Worm (Caenorhabditis elegans) whole organism, mixed stage, embryonic: ENCODE measurements around the gene F38B6.7.

Source experiments
- M03D4.4 ChIP-seq: sonication (generic microtip); optimal IDR thresholded peaks from 2 replicates; lab custom pipeline; 2017; ENCODE audit warnings: mild to moderate bottlenecking, missing genetic modification characterization, missing compliant biosample characterization
- bed-3 ChIP-seq: fragments of 200-800 bp; sonication (Bioruptor generic); optimal IDR thresholded peaks from 3 replicates; lab custom pipeline; 2018; ENCODE audit warnings: mild to moderate bottlenecking, missing genetic modification characterization, moderate library complexity, missing compliant biosample characterization
- ceh-39 ChIP-seq: fragments of 150-350 bp; optimal IDR thresholded peaks from 2 replicates; lab custom pipeline; 2014; ENCODE audit warnings: missing biosample characterization, missing genetic modification characterization
- ceh-43 ChIP-seq: fragments of 200-800 bp; sonication (Bioruptor generic); optimal IDR thresholded peaks from 2 replicates; lab custom pipeline; 2018; ENCODE audit warnings: mild to moderate bottlenecking, missing genetic modification characterization, moderate library complexity, missing compliant biosample characterization
- ces-1 ChIP-seq: fragments of 150-350 bp; optimal IDR thresholded peaks from 2 replicates; lab custom pipeline; 2014; ENCODE audit warnings: missing biosample characterization, missing genetic modification reagents, missing genetic modification characterization
- cnd-1 ChIP-seq: fragments of 200-800 bp; sonication (Bioruptor generic); optimal IDR thresholded peaks from 2 replicates; lab custom pipeline; 2018; ENCODE audit warnings: mild to moderate bottlenecking, missing genetic modification characterization, missing compliant biosample characterization
- drap-1 ChIP-seq: fragments of 200-800 bp; sonication (Bioruptor generic); optimal IDR thresholded peaks from 3 replicates; lab custom pipeline; 2018; ENCODE audit warnings: mild to moderate bottlenecking, missing genetic modification characterization, missing compliant biosample characterization
- elt-1 ChIP-seq: sonication (generic microtip); optimal IDR thresholded peaks from 2 replicates; lab custom pipeline; 2017; ENCODE audit warnings: missing genetic modification characterization, mild to moderate bottlenecking, missing compliant biosample characterization, antibody characterized with exemption, moderate library complexity, borderline replicate concordance; ENCODE audit not compliant: insufficient read depth
- elt-3 ChIP-seq: fragments of 150-350 bp; optimal IDR thresholded peaks from 2 replicates; lab custom pipeline; 2014; ENCODE audit warnings: missing biosample characterization, missing genetic modification characterization
- flh-1 ChIP-seq: fragments of 200-800 bp; sonication (Bioruptor generic); optimal IDR thresholded peaks from 2 replicates; lab custom pipeline; 2018; ENCODE audit warnings: mild to moderate bottlenecking, missing genetic modification characterization, moderate library complexity, missing compliant biosample characterization
- hlh-1 ChIP-seq: fragments of 150-350 bp; optimal IDR thresholded peaks from 2 replicates; lab custom pipeline; 2014; ENCODE audit warnings: missing biosample characterization, missing genetic modification reagents, missing genetic modification characterization
- lin-13 ChIP-seq: fragments of 150-350 bp; optimal IDR thresholded peaks from 2 replicates; lab custom pipeline; 2014; ENCODE audit warnings: missing biosample characterization, missing genetic modification characterization
- lin-32 ChIP-seq: fragments of 200-800 bp; sonication (Bioruptor generic); optimal IDR thresholded peaks from 2 replicates; lab custom pipeline; 2018; ENCODE audit warnings: mild to moderate bottlenecking, missing genetic modification characterization, missing compliant biosample characterization
- lsy-2 ChIP-seq: fragments of 150-350 bp; optimal IDR thresholded peaks from 2 replicates; lab custom pipeline; 2014; ENCODE audit warnings: missing biosample characterization, missing genetic modification characterization
- mab-5 ChIP-seq: fragments of 150-350 bp; optimal IDR thresholded peaks from 2 replicates; lab custom pipeline; 2014; ENCODE audit warnings: missing biosample characterization, missing genetic modification characterization
- mls-2 ChIP-seq: sonication (generic microtip); optimal IDR thresholded peaks from 2 replicates; lab custom pipeline; 2016; ENCODE audit warnings: mild to moderate bottlenecking, missing genetic modification characterization, moderate library complexity, missing compliant biosample characterization
- nhr-12 ChIP-seq: fragments of 150-350 bp; optimal IDR thresholded peaks from 2 replicates; lab custom pipeline; 2014; ENCODE audit warnings: missing biosample characterization, missing genetic modification characterization
- nhr-2 ChIP-seq: fragments of 150-350 bp; optimal IDR thresholded peaks from 2 replicates; lab custom pipeline; 2014; ENCODE audit warnings: missing biosample characterization, missing genetic modification characterization
- nhr-237 ChIP-seq: fragments of 150-350 bp; optimal IDR thresholded peaks from 2 replicates; lab custom pipeline; 2014; ENCODE audit warnings: missing biosample characterization, missing genetic modification characterization
- nhr-28 ChIP-seq: fragments of 150-350 bp; optimal IDR thresholded peaks from 2 replicates; lab custom pipeline; 2014; ENCODE audit warnings: missing biosample characterization, missing genetic modification characterization
- nhr-76 ChIP-seq: sonication (generic microtip); optimal IDR thresholded peaks from 2 replicates; lab custom pipeline; 2017; ENCODE audit warnings: missing biosample characterization, missing genetic modification characterization
- pha-4 ChIP-seq: fragments of 150-350 bp; optimal IDR thresholded peaks from 2 replicates; lab custom pipeline; 2018; ENCODE audit warnings: missing biosample characterization, missing genetic modification reagents, missing genetic modification characterization
- sem-2 ChIP-seq: fragments of 200-800 bp; sonication (Bioruptor generic); optimal IDR thresholded peaks from 2 replicates; lab custom pipeline; 2018; ENCODE audit warnings: mild to moderate bottlenecking, missing genetic modification characterization, missing compliant biosample characterization
- snpc-4 ChIP-seq: fragments of 150-350 bp; optimal IDR thresholded peaks from 2 replicates; lab custom pipeline; 2014; ENCODE audit warnings: missing biosample characterization, missing genetic modification characterization
- sptf-1 ChIP-seq: sonication (generic microtip); optimal IDR thresholded peaks from 2 replicates; lab custom pipeline; 2017; ENCODE audit warnings: mild to moderate bottlenecking, missing genetic modification characterization, moderate library complexity, missing compliant biosample characterization
- tbx-8 ChIP-seq: fragments of 200-800 bp; sonication (Bioruptor generic); optimal IDR thresholded peaks from 2 replicates; lab custom pipeline; 2018; ENCODE audit warnings: mild to moderate bottlenecking, missing genetic modification characterization, moderate library complexity, missing compliant biosample characterization
- unc-120 ChIP-seq: sonication (generic microtip); optimal IDR thresholded peaks from 2 replicates; lab custom pipeline; 2017; ENCODE audit warnings: missing genetic modification characterization, missing compliant biosample characterization; ENCODE audit not compliant: poor library complexity, severe bottlenecking
- unc-39 ChIP-seq: fragments of 150-350 bp; optimal IDR thresholded peaks from 2 replicates; lab custom pipeline; 2014; ENCODE audit warnings: missing biosample characterization, missing genetic modification characterization
- unc-62 ChIP-seq: fragments of 150-350 bp; optimal IDR thresholded peaks from 2 replicates; lab custom pipeline; 2014; ENCODE audit warnings: missing biosample characterization, missing genetic modification reagents, missing genetic modification characterization
- zip-8 ChIP-seq: fragments of 150-350 bp; optimal IDR thresholded peaks from 2 replicates; lab custom pipeline; 2014; ENCODE audit warnings: missing biosample characterization, missing genetic modification characterization
- ztf-11 ChIP-seq: fragments of 150-350 bp; optimal IDR thresholded peaks from 2 replicates; lab custom pipeline; 2014; ENCODE audit warnings: missing biosample characterization, missing genetic modification characterization

The F38B6.7 gene

ce11 chrX:6663780-6664437 lies 34.3 kb downstream of the F38B6.7 start:
- TF ChIP-seq lin-32 (no peak), sem-2 (GFP tag; lab: Kevin White, UChicago) (no peak)

- TF ChIP-seq ceh-39 (tag; lab: Kevin White, UChicago) (no peak), nhr-2 (tag; lab: Kevin White, UChicago) (no peak), nhr-12 (no peak), drap-1 (GFP tag; lab: Kevin White, UChicago) (no peak), lin-32 (no peak), nhr-237 (no peak), elt-1 (tag; lab: Kevin White, UChicago) (no peak), mls-2 (tag; lab: Kevin White, UChicago) (no peak), pha-4 (tag; lab: Kevin White, UChicago) (no peak), unc-39 (tag; lab: Kevin White, UChicago) (no peak), zip-8 (tag; lab: Kevin White, UChicago) (no peak), ces-1 (GFP tag; lab: Kevin White, UChicago) (no peak), unc-120 (tag; lab: Kevin White, UChicago) (no peak), tbx-8 (GFP tag; lab: Kevin White, UChicago) (no peak), nhr-76 (tag; lab: Kevin White, UChicago) (no peak), cnd-1 (tag; lab: Kevin White, UChicago) (no peak), M03D4.4 (tag; lab: Kevin White, UChicago) (no peak), ceh-43 (GFP tag; lab: Kevin White, UChicago) (no peak)
These were observed 35.9 kb downstream of the F38B6.7 start for ce11 chrX:6662267-6662666.

ce11 chrX:6656770-6657169 lies 41.4 kb downstream of the F38B6.7 start:
- TF ChIP-seq lsy-2 (tag; lab: Kevin White, UChicago) (no peak), unc-62 (GFP tag; lab: Kevin White, UChicago) (no peak), elt-3 (tag; lab: Kevin White, UChicago) (no peak), ceh-39 (tag; lab: Kevin White, UChicago) (no peak), ceh-43 (GFP tag; lab: Kevin White, UChicago) (no peak), nhr-2 (tag; lab: Kevin White, UChicago) (no peak), bed-3 (no peak), M03D4.4 (tag; lab: Kevin White, UChicago) (no peak), drap-1 (GFP tag; lab: Kevin White, UChicago) (no peak), nhr-237 (no peak), ztf-11 (tag; lab: Kevin White, UChicago) (no peak), mab-5 (tag; lab: Kevin White, UChicago) (no peak), snpc-4 (tag; lab: Kevin White, UChicago) (no peak), sem-2 (GFP tag; lab: Kevin White, UChicago) (no peak), flh-1 (GFP tag; lab: Kevin White, UChicago) (no peak), lin-32 (no peak), lin-13 (tag; lab: Kevin White, UChicago) (no peak), hlh-1 (tag; lab: Kevin White, UChicago) (no peak), cnd-1 (tag; lab: Kevin White, UChicago) (no peak)
- TF ChIP-seq, all 35 proteins: peak for 0

ce11 chrX:6656251-6656650 lies 41.9 kb downstream of the F38B6.7 start:
- no peak for TF ChIP-seq unc-62 (GFP tag; lab: Kevin White, UChicago)
- TF ChIP-seq cnd-1 (tag; lab: Kevin White, UChicago) = no peak
- TF ChIP-seq ces-1 (GFP tag; lab: Kevin White, UChicago) = no peak
- no peak for TF ChIP-seq pha-4 (tag; lab: Kevin White, UChicago)
- no peak for TF ChIP-seq sptf-1 (tag; lab: Kevin White, UChicago)
- TF ChIP-seq mls-2 (tag; lab: Kevin White, UChicago) = no peak
- no peak for TF ChIP-seq sem-2 (GFP tag; lab: Kevin White, UChicago)
- TF ChIP-seq nhr-28 (tag; lab: Kevin White, UChicago) = no peak
- no peak for TF ChIP-seq ceh-43 (GFP tag; lab: Kevin White, UChicago)
- TF ChIP-seq drap-1 (GFP tag; lab: Kevin White, UChicago) = no peak
- TF ChIP-seq M03D4.4 (tag; lab: Kevin White, UChicago) = no peak
- no peak for TF ChIP-seq ztf-11 (tag; lab: Kevin White, UChicago)
- TF ChIP-seq bed-3 = no peak
- TF ChIP-seq elt-1 (tag; lab: Kevin White, UChicago) = no peak
- no peak for TF ChIP-seq hlh-1 (tag; lab: Kevin White, UChicago)
